Fruit fly (Drosophila melanogaster) whole organism, wandering third instar larva: Measurements from ENCODE around the gene mahe.
A peak's percentile ranks its signal among the peaks of the same experiment; 100 is the strongest.

Experiments
- Abd-B ChIP-seq: fragments of >200 bp; optimal IDR thresholded peaks from 2 replicates; lab custom pipeline; 2017; ENCODE audit warnings: missing biosample characterization, missing genetic modification characterization
- CG32264 ChIP-seq: fragments of 200-800 bp; sonication (Bioruptor generic); optimal IDR thresholded peaks from 2 replicates; lab custom pipeline; 2016; ENCODE audit warnings: missing biosample characterization, missing genetic modification characterization
- CG9705 ChIP-seq: fragments of 200-800 bp; sonication (Bioruptor generic); optimal IDR thresholded peaks from 2 replicates; lab custom pipeline; 2018; ENCODE audit warnings: missing biosample characterization, mild to moderate bottlenecking, missing genetic modification characterization
- Dfd ChIP-seq: fragments of >200 bp; optimal IDR thresholded peaks from 2 replicates; lab custom pipeline; 2017; ENCODE audit warnings: missing biosample characterization, missing genetic modification characterization
- Dif ChIP-seq: fragments of 200-275, 200-300 bp; sonication (Bioruptor generic); optimal IDR thresholded peaks from 2 replicates; lab custom pipeline; 2018; ENCODE audit warnings: missing biosample characterization, missing genetic modification characterization; ENCODE audit not compliant: partially characterized antibody
- GATAd ChIP-seq: sonication (Bioruptor generic); optimal IDR thresholded peaks from 2 replicates; lab custom pipeline; 2016; ENCODE audit warnings: missing biosample characterization, missing genetic modification characterization
- HLH106 ChIP-seq: fragments of 200-800 bp; optimal IDR thresholded peaks from 3 replicates; lab custom pipeline; 2019; ENCODE audit warnings: missing biosample characterization, mild to moderate bottlenecking, missing genetic modification characterization, moderate library complexity
- Hnf4 ChIP-seq: fragments of 200-800 bp; sonication (Bioruptor generic); optimal IDR thresholded peaks from 2 replicates; lab custom pipeline; 2016; ENCODE audit warnings: missing biosample characterization, mild to moderate bottlenecking, missing genetic modification characterization
- Hr83 ChIP-seq: fragments of 200-300 bp; sonication (Bioruptor generic); optimal IDR thresholded peaks from 2 replicates; lab custom pipeline; 2016; ENCODE audit warnings: missing biosample characterization, mild to moderate bottlenecking, missing genetic modification characterization, moderate library complexity; ENCODE audit not compliant: poor library complexity, severe bottlenecking
- Jra ChIP-seq: sonication (Bioruptor generic); optimal IDR thresholded peaks from 2 replicates; lab custom pipeline; 2016; ENCODE audit warnings: missing biosample characterization, missing genetic modification characterization
- Mio ChIP-seq: sonication (Bioruptor generic); optimal IDR thresholded peaks from 2 replicates; lab custom pipeline; 2016; ENCODE audit warnings: missing biosample characterization, missing genetic modification characterization
- Myc ChIP-seq: fragments of >200 bp; optimal IDR thresholded peaks from 2 replicates; lab custom pipeline; 2017
- N ChIP-seq: fragments of >200 bp; optimal IDR thresholded peaks from 2 replicates; lab custom pipeline; 2018; ENCODE audit warnings: missing biosample characterization, missing external identifiers, missing genetic modification characterization
- OdsH ChIP-seq: fragments of 200-800 bp; sonication (Bioruptor generic); optimal IDR thresholded peaks from 2 replicates; lab custom pipeline; 2016; ENCODE audit warnings: missing biosample characterization, mild to moderate bottlenecking, missing genetic modification characterization
- Rel ChIP-seq, 2 experiments: fragments of 200-800 bp; sonication (Bioruptor generic) in 1 of 2; optimal IDR thresholded peaks; 2 replicates in 1 of 2; 3 replicates in 1 of 2; lab custom pipeline; 2016 to 2019; ENCODE audit warnings: mild to moderate bottlenecking in 2 of 2, missing biosample characterization in 2 of 2, missing genetic modification characterization in 2 of 2, moderate library complexity in 1 of 2
- Sp1 ChIP-seq: fragments of 200-800 bp; sonication (Bioruptor generic); optimal IDR thresholded peaks from 3 replicates; lab custom pipeline; 2019; ENCODE audit warnings: missing biosample characterization, mild to moderate bottlenecking, missing genetic modification characterization, moderate library complexity
- Vsx2 ChIP-seq: fragments of 200-300, 225-300 bp; sonication (Bioruptor generic); optimal IDR thresholded peaks from 2 replicates; lab custom pipeline; 2018; ENCODE audit warnings: missing biosample characterization, missing genetic modification characterization; ENCODE audit not compliant: partially characterized antibody
- br ChIP-seq: fragments of 200-800 bp; sonication (Bioruptor generic); optimal IDR thresholded peaks from 2 replicates; lab custom pipeline; 2016; ENCODE audit warnings: missing biosample characterization, missing genetic modification characterization
- brk ChIP-seq: fragments of 200-800 bp; sonication (Bioruptor generic); optimal IDR thresholded peaks from 2 replicates; lab custom pipeline; 2016; ENCODE audit warnings: missing biosample characterization, mild to moderate bottlenecking, missing genetic modification characterization
- dl ChIP-seq, 2 experiments: fragments of 175-275, 200-275 bp in 1 of 2; fragments of 200-275 bp in 1 of 2; sonication (Bioruptor generic); optimal IDR thresholded peaks; lab custom pipeline; 2018; ENCODE audit warnings: mild to moderate bottlenecking in 2 of 2, missing biosample characterization in 2 of 2, missing genetic modification characterization in 2 of 2, moderate library complexity in 2 of 2; ENCODE audit not compliant: partially characterized antibody in 2 of 2, insufficient read depth in 1 of 2
- dmrt93B ChIP-seq: fragments of 200-800 bp; sonication (Bioruptor generic); optimal IDR thresholded peaks from 2 replicates; lab custom pipeline; 2018; ENCODE audit warnings: missing biosample characterization, mild to moderate bottlenecking, missing genetic modification characterization
- dsf ChIP-seq: sonication (Bioruptor generic); optimal IDR thresholded peaks from 2 replicates; lab custom pipeline; 2016; ENCODE audit warnings: missing biosample characterization, missing genetic modification characterization, borderline replicate concordance
- ey ChIP-seq: fragments of 200-800 bp; sonication (Bioruptor generic); optimal IDR thresholded peaks from 2 replicates; lab custom pipeline; 2016; ENCODE audit warnings: missing biosample characterization, missing genetic modification characterization
- foxo ChIP-seq, 2 experiments: fragments of 200-800 bp; sonication (Bioruptor generic); optimal IDR thresholded peaks; 2 replicates in 1 of 2; 3 replicates in 1 of 2; lab custom pipeline; 2016 to 2017; ENCODE audit warnings: missing biosample characterization in 2 of 2, missing genetic modification characterization in 2 of 2
- fru ChIP-seq: fragments of 200-800 bp; sonication (Bioruptor generic); optimal IDR thresholded peaks from 3 replicates; lab custom pipeline; 2016; ENCODE audit warnings: missing biosample characterization, mild to moderate bottlenecking, missing genetic modification characterization
- h ChIP-seq: fragments of 200-800 bp; sonication (Bioruptor generic); optimal IDR thresholded peaks from 3 replicates; lab custom pipeline; 2016; ENCODE audit warnings: missing biosample characterization, mild to moderate bottlenecking, missing genetic modification characterization
- jim ChIP-seq: fragments of 175-275, 200-325 bp; sonication (Bioruptor generic); optimal IDR thresholded peaks from 2 replicates; lab custom pipeline; 2016; ENCODE audit warnings: missing biosample characterization, mild to moderate bottlenecking, missing genetic modification characterization
- lola ChIP-seq: fragments of >200 bp; optimal IDR thresholded peaks from 2 replicates; lab custom pipeline; 2017; ENCODE audit warnings: missing biosample characterization, missing genetic modification characterization
- psq ChIP-seq: fragments of 200-800 bp; sonication (Bioruptor generic); optimal IDR thresholded peaks from 3 replicates; lab custom pipeline; 2017; ENCODE audit warnings: missing biosample characterization, mild to moderate bottlenecking, missing genetic modification characterization, moderate library complexity
- rgr ChIP-seq: fragments of 200-800 bp; sonication (Bioruptor generic); optimal IDR thresholded peaks from 3 replicates; lab custom pipeline; 2016; ENCODE audit warnings: missing biosample characterization, mild to moderate bottlenecking, missing genetic modification characterization
- sage ChIP-seq: fragments of 200-800 bp; sonication (Bioruptor generic); optimal IDR thresholded peaks from 2 replicates; lab custom pipeline; 2016; ENCODE audit warnings: missing biosample characterization, mild to moderate bottlenecking, missing genetic modification characterization
- sv ChIP-seq: fragments of 200-800 bp; sonication (Bioruptor generic); optimal IDR thresholded peaks from 3 replicates; lab custom pipeline; 2016; ENCODE audit warnings: missing biosample characterization, missing genetic modification characterization
- tai ChIP-seq: sonication (Bioruptor generic); optimal IDR thresholded peaks from 2 replicates; lab custom pipeline; 2016; ENCODE audit warnings: missing biosample characterization, missing genetic modification characterization
- usp ChIP-seq: fragments of >200 bp; optimal IDR thresholded peaks from 2 replicates; lab custom pipeline; 2017; ENCODE audit warnings: missing biosample characterization, missing genetic modification characterization
- woc ChIP-seq: sonication (Bioruptor generic); optimal IDR thresholded peaks from 2 replicates; lab custom pipeline; 2016; ENCODE audit warnings: missing biosample characterization, mild to moderate bottlenecking, missing genetic modification characterization

mahe gene

DNA sequence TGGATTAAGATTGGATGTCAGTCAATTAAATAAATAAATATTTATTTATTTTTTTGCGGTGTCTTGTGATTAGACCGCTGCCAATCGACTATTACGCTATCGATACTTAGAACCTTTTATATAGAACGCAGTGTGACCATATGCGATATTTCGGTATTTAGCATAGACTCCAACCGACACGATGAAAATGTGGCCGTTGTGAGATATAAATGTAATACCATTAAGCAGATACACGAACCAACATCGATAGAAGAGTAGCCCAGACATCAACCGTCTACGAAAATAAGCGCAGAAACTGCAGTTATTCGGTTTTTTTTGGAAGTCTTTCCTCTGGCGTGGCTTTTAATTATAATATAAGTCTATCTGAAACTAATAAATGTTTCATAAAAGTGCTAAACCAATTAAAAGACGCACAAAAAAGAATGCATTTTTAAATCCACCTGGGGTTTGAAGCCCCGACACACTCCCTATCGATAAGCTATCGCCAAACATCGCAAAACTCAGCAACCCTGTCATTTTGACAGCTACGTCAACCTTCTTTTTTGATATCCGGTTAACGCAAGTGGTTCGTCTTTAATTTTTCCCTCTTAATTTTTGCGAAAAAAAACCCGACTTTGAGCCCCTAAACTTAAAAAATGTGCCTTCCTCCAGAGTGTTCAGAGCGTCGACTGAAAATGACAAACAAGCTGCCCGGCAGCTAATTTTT lies 2.2 kb upstream of the mahe start, which contains the start of the genes Dhdds and RpS14a:
Dhdds (minus strand) TSS at position 142 of the 706 bp plus-strand sequence.
RpS14a (plus strand) TSS at position 533 of the 706 bp plus-strand sequence.
- no peak for TF ChIP-seq usp
- peak; percentile 66 for TF ChIP-seq Sp1 (GFP tag; lab: Kevin White, UChicago)
- no peak for TF ChIP-seq GATAd (GFP tag; lab: Kevin White, UChicago)
- peak; percentile 65 for TF ChIP-seq brk (GFP tag; lab: Kevin White, UChicago)
- TF ChIP-seq Dif (GFP tag; lab: Kevin White, UChicago), result no peak
- peak; percentile 39 for TF ChIP-seq sv (GFP tag; lab: Kevin White, UChicago)
- TF ChIP-seq Abd-B (GFP tag; lab: Kevin White, UChicago), result no peak
- peak; percentile 10 for TF ChIP-seq Hnf4 (GFP tag; lab: Kevin White, UChicago)
- peak; percentile 69 for TF ChIP-seq rgr (GFP tag; lab: Kevin White, UChicago)
- no peak for TF ChIP-seq dsf (GFP tag; lab: Kevin White, UChicago)
- peak; percentile 60 for TF ChIP-seq Myc (lab: Kevin White, UChicago)
- no peak for TF ChIP-seq Dfd (GFP tag; lab: Kevin White, UChicago)
- peak in 1 of 2 experiments; percentile 34 for TF ChIP-seq foxo (GFP tag; optimal IDR thresholded peaks at IDR 0.05; lab: Kevin White, UChicago)
- peak; percentile 81 for TF ChIP-seq dmrt93B (GFP tag; lab: Kevin White, UChicago)
- TF ChIP-seq woc (GFP tag; lab: Kevin White, UChicago), result peak; percentile 4
- TF ChIP-seq N (GFP tag; lab: Kevin White, UChicago), result no peak
- peak; percentile 46 for TF ChIP-seq h (GFP tag; lab: Kevin White, UChicago)
- peak; percentile 44 for TF ChIP-seq Hr83
- no peak for TF ChIP-seq jim (GFP tag; lab: Kevin White, UChicago)
- TF ChIP-seq psq (GFP tag; lab: Kevin White, UChicago), result peak; percentile 37
- no peak for TF ChIP-seq CG32264 (GFP tag; lab: Kevin White, UChicago)
- no peak for TF ChIP-seq tai
- TF ChIP-seq lola (GFP tag; lab: Kevin White, UChicago), result no peak
- peak; percentile 48 for TF ChIP-seq br (GFP tag; lab: Kevin White, UChicago)
- TF ChIP-seq ey (GFP tag; lab: Kevin White, UChicago), result no peak
- peak; percentile 12 for TF ChIP-seq sage
- TF ChIP-seq Jra (GFP tag; lab: Kevin White, UChicago), result no peak
- no peak for TF ChIP-seq Mio (GFP tag; lab: Kevin White, UChicago)
- no peak for TF ChIP-seq dl (GFP tag; optimal IDR thresholded peaks at IDR 0.05; lab: Kevin White, UChicago; ENCODE audit: insufficient read depth in 1 of 2, partially characterized antibody in 2 of 2)
- TF ChIP-seq OdsH (GFP tag; lab: Kevin White, UChicago), result peak; percentile 39
- peak; percentile 38 for TF ChIP-seq HLH106 (tag; lab: Kevin White, UChicago)
- TF ChIP-seq Rel (GFP tag; optimal IDR thresholded peaks at IDR 0.05; lab: Kevin White, UChicago), result no peak
- peak; percentile 0 for TF ChIP-seq Rel (tag; optimal IDR thresholded peaks at IDR 0.05; lab: Kevin White, UChicago)
- TF ChIP-seq fru (GFP tag; lab: Kevin White, UChicago), result peak; percentile 42
- peak; percentile 50 for TF ChIP-seq CG9705 (GFP tag; lab: Kevin White, UChicago)

DNA sequence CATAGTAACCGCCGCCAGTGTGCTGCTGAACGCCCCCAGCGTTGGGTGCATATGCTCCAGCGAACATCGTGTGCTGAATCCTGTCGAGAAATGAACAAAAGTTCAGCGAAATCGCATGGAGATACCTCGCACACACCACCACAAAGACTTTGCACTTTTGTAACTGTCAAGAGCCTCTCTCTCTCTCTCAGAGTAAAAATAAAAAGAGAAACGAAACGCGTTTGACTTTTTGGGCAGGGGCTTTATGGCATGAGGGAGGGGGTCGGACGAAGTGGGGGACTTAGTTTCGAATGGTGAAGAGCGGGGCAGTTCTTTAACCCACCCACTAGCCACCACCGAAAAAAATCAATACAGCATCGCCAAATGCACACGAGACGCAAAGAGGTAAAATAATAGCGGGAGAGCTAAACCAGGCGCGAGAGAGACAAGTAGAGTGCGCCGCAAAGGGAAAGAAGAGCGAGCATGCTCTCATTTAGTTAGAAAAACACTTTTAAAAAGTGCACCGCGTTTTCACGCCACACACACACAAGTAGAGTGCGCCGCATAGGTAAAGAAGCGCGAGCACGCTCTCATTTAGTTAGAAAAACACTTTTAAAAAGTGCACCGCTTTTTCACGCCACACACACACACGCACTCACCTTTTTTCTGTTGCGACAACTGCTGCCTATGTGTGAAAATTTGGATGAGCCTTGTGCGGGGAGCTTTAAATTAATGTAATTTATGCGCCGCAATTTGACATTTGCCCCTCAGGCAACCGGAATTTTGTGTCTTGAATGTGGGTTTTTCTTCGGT lies 750 bp downstream of the mahe start:
- TF ChIP-seq N (GFP tag; lab: Kevin White, UChicago) (no peak), dl (GFP tag; optimal IDR thresholded peaks at IDR 0.05; lab: Kevin White, UChicago; ENCODE audit: insufficient read depth in 1 of 2, partially characterized antibody in 2 of 2) (peak; percentile 10 to 64), dsf (GFP tag; lab: Kevin White, UChicago) (no peak), Vsx2 (no peak), Hnf4 (GFP tag; lab: Kevin White, UChicago) (peak; percentile 2), ey (GFP tag; lab: Kevin White, UChicago) (no peak), Mio (GFP tag; lab: Kevin White, UChicago) (no peak), Dif (GFP tag; lab: Kevin White, UChicago) (peak; percentile 47), woc (GFP tag; lab: Kevin White, UChicago) (no peak)
- TF ChIP-seq, all 38 proteins: peak for 3
